Fruit fly (Drosophila melanogaster): ENCODE results near the gene CG7840.

CG7840 gene

dm6 chr2L:8305409-8305808 lies at the start of gene CG7840:
Gene CG7840 (plus strand): TSS chr2L:8305586.
- TF ChIP-seq noc (tag; optimal IDR thresholded peaks at IDR 0.05) = no peak

- no peak for TF ChIP-seq noc (tag; optimal IDR thresholded peaks at IDR 0.05)
Measured at dm6 chr2L:8257401-8258266, 47.8 kb upstream of the CG7840 start, which contains the start of gene CG8086. Gene CG8086 (minus strand): TSS chr2L:8257502.

- TF ChIP-seq noc (tag; optimal IDR thresholded peaks at IDR 0.05) = no peak
Measured at dm6 chr2L:8266145-8266544, 39.2 kb upstream of the CG7840 start.

dm6 chr2L:8266670-8267435 lies 38.5 kb upstream of the CG7840 start:
- no peak for TF ChIP-seq noc (tag; optimal IDR thresholded peaks at IDR 0.05)

dm6 chr2L:8268679-8269078 lies 36.7 kb upstream of the CG7840 start:
- no peak for TF ChIP-seq noc (tag; optimal IDR thresholded peaks at IDR 0.05)

dm6 chr2L:8270916-8271315 lies 34.5 kb upstream of the CG7840 start:
- no peak for TF ChIP-seq noc (tag; optimal IDR thresholded peaks at IDR 0.05)

dm6 chr2L:8274127-8274526 lies 31.3 kb upstream of the CG7840 start:
- TF ChIP-seq noc (tag; optimal IDR thresholded peaks at IDR 0.05) = no peak

- TF ChIP-seq noc (tag; optimal IDR thresholded peaks at IDR 0.05) = no peak
Measured at dm6 chr2L:8274958-8275584, 30.3 kb upstream of the CG7840 start.

dm6 chr2L:8276287-8276686 lies 29.1 kb upstream of the CG7840 start:
- no peak for TF ChIP-seq noc (tag; optimal IDR thresholded peaks at IDR 0.05)

dm6 chr2L:8276880-8277279 lies 28.5 kb upstream of the CG7840 start:
- no peak for TF ChIP-seq noc (tag; optimal IDR thresholded peaks at IDR 0.05)

- TF ChIP-seq noc (tag; optimal IDR thresholded peaks at IDR 0.05) = peak; percentile 94
Measured at dm6 chr2L:8277561-8278201, 27.7 kb upstream of the CG7840 start.

- no peak for TF ChIP-seq noc (tag; optimal IDR thresholded peaks at IDR 0.05)
Measured at dm6 chr2L:8279400-8280065, 25.9 kb upstream of the CG7840 start.

dm6 chr2L:8280225-8280624 lies 25.2 kb upstream of the CG7840 start:
- TF ChIP-seq noc (tag; optimal IDR thresholded peaks at IDR 0.05) = no peak

- TF ChIP-seq noc (tag; optimal IDR thresholded peaks at IDR 0.05) = no peak
Measured at dm6 chr2L:8281872-8282271, 23.5 kb upstream of the CG7840 start.

dm6 chr2L:8284913-8285619 lies 20.3 kb upstream of the CG7840 start:
- no peak for TF ChIP-seq noc (tag; optimal IDR thresholded peaks at IDR 0.05)
